Worm (Caenorhabditis elegans) whole organism, L4 larva: ENCODE results near the gene fbxa-2.

Source experiments
- F10B5.3 ChIP-seq: sonication (generic microtip); optimal IDR thresholded peaks from 2 replicates; lab custom pipeline; 2016; ENCODE audit warnings: mild to moderate bottlenecking, missing genetic modification characterization, missing compliant biosample characterization
- ceh-82 ChIP-seq: sonication (generic microtip); optimal IDR thresholded peaks from 2 replicates; lab custom pipeline; 2017; ENCODE audit warnings: missing biosample characterization, missing genetic modification characterization
- daf-12 ChIP-seq: fragments of 150-350 bp; optimal IDR thresholded peaks from 2 replicates; lab custom pipeline; 2014; ENCODE audit warnings: missing biosample characterization, missing genetic modification reagents, missing genetic modification characterization
- fos-1 ChIP-seq: fragments of 150-350 bp; optimal IDR thresholded peaks from 2 replicates; lab custom pipeline; 2014; ENCODE audit warnings: missing biosample characterization, missing genetic modification characterization
- jun-1 ChIP-seq: fragments of 150-350 bp; optimal IDR thresholded peaks from 2 replicates; lab custom pipeline; 2014; ENCODE audit warnings: missing biosample characterization, missing genetic modification reagents, missing genetic modification characterization
- lir-3 ChIP-seq: sonication (generic microtip); optimal IDR thresholded peaks from 2 replicates; lab custom pipeline; 2016; ENCODE audit warnings: mild to moderate bottlenecking, missing genetic modification characterization, missing compliant biosample characterization
- nhr-237 ChIP-seq: sonication (generic microtip); optimal IDR thresholded peaks from 2 replicates; lab custom pipeline; 2017; ENCODE audit warnings: missing biosample characterization, missing genetic modification characterization
- zfp-3 ChIP-seq: fragments of 200-800 bp; sonication (Bioruptor generic); conservative IDR thresholded peaks from 2 replicates; pipeline ENCODE4 v1.3.6; 2022; ENCODE audit warnings: missing genetic modification reagents, missing genetic modification characterization, missing compliant biosample characterization

ce11 chrV:16235135-16235534 is 34.3 kb downstream of the fbxa-2 start, which contains the start of gene F21H7.3:
- TF ChIP-seq lir-3 (tag; lab: Kevin White, UChicago): no peak
- TF ChIP-seq F10B5.3 (tag; lab: Kevin White, UChicago): no peak
- no peak for TF ChIP-seq fos-1 (tag; lab: Kevin White, UChicago)
- TF ChIP-seq zfp-3 (GFP tag; lab: Robert Waterston, UW): no peak
- TF ChIP-seq ceh-82 (tag; lab: Kevin White, UChicago): no peak
- no peak for TF ChIP-seq jun-1
- TF ChIP-seq nhr-237 (tag; lab: Kevin White, UChicago): no peak
- TF ChIP-seq daf-12 (tag; lab: Kevin White, UChicago): no peak
